Fruit fly (Drosophila melanogaster): ENCODE data around the gene TwdlY.
A peak's percentile ranks its signal among the peaks of the same experiment; 100 is the strongest.

The TwdlY gene

DNA sequence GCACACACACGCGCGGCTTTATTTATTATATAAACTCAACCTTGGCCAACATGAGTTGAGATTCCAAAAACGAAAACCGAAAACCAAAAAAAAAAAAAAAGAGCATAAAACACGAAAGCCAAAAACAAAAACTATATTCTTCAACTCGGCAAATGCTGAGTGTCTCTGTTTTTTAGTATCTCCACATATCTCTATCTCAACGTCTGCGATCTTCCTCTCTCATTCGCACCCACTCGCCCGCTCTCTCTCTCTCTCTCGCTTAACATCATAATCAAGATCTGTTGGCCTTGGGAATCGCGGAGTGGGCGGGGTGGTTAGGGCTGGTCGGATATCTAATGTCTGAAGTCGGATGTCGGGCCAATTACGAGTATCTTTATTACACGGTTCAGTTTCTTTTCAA is 45.5 kb downstream of the TwdlY start (continued):
- peak; percentile 75 for TF ChIP-seq sd (tag; optimal IDR thresholded peaks at IDR 0.05)
- TF ChIP-seq Lpt (GFP tag; optimal IDR thresholded peaks at IDR 0.05), result no peak
- no peak for TF ChIP-seq Sox100B (GFP tag; optimal IDR thresholded peaks at IDR 0.05)
- TF ChIP-seq CG10321 (GFP tag; IDR thresholded peaks at IDR 0.05), result no peak
- TF ChIP-seq nerfin-2 (GFP tag; IDR thresholded peaks at IDR 0.05; ENCODE audit: partially characterized antibody), result no peak
- no peak for TF ChIP-seq CG4424 (GFP tag; optimal IDR thresholded peaks at IDR 0.05)
- TF ChIP-seq Dek (tag; optimal IDR thresholded peaks at IDR 0.05), result no peak
- TF ChIP-seq scrt (GFP tag; optimal IDR thresholded peaks at IDR 0.05), result no peak
- no peak for TF ChIP-seq CG16813 (GFP tag; IDR thresholded peaks at IDR 0.05; ENCODE audit: partially characterized antibody)
- peak; percentile 53 for TF ChIP-seq abd-A (tag; optimal IDR thresholded peaks at IDR 0.05)
- no peak for TF ChIP-seq Gsc (GFP tag; IDR thresholded peaks at IDR 0.05)
- TF ChIP-seq C15 (GFP tag; IDR thresholded peaks at IDR 0.05), result no peak
- TF ChIP-seq CG7271 (tag; optimal IDR thresholded peaks at IDR 0.05), result no peak
- TF ChIP-seq Hey (tag; optimal IDR thresholded peaks at IDR 0.05), result no peak
- peak; percentile 16 for TF ChIP-seq Hmr (GFP tag; optimal IDR thresholded peaks at IDR 0.05)
- no peak for TF ChIP-seq trh (GFP tag; optimal IDR thresholded peaks at IDR 0.05)

DNA sequence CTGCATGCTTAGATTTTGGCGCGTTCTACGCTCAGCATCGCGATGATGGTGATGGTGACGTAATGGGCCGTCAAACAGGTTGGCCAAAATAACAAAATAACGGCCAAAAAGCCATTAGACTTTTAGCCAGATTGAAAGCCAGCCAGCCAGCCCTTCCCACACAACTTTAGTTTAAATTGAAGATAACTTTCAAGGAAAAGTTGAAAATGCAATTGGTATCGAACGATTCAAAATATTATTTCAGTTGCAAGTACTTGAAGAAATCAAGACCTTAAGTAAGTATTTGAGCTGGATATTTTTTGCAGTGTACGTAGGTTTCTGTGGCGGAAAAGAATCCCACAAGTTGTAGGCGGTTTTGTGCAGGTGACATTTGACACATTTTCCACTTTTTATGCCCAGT is 46.3 kb downstream of the TwdlY start:
- TF ChIP-seq CG9727 (GFP tag; optimal IDR thresholded peaks at IDR 0.05) (no peak), emc (GFP tag; optimal IDR thresholded peaks at IDR 0.05) (no peak), CG31365 (tag; optimal IDR thresholded peaks at IDR 0.05) (no peak), Abd-B (GFP tag; optimal IDR thresholded peaks at IDR 0.05) (no peak), CG11504 (tag; optimal IDR thresholded peaks at IDR 0.05) (peak; percentile 37), CG17802 (tag; optimal IDR thresholded peaks at IDR 0.05) (peak; percentile 11), Hr39 (optimal IDR thresholded peaks at IDR 0.05) (no peak), CG11247 (GFP tag; IDR thresholded peaks at IDR 0.05) (no peak), sens (GFP tag) (peak; percentile 68), fd3F (GFP tag; optimal IDR thresholded peaks at IDR 0.05) (peak; percentile 16), CG14441 (GFP tag; IDR thresholded peaks at IDR 0.05) (0 out of 2 replicates have a peak, but pooled peaks have one; percentile 8), gro (GFP tag; optimal IDR thresholded peaks at IDR 0.05) (peak; percentile 65), chm (GFP tag; IDR thresholded peaks at IDR 0.05) (0 out of 2 replicates have a peak, but pooled peaks have one; percentile 9), br (optimal IDR thresholded peaks at IDR 0.05) (no peak), ind (GFP tag; optimal IDR thresholded peaks at IDR 0.05) (peak; percentile 9), Dref (GFP tag; IDR thresholded peaks at IDR 0.05) (no peak), Hr51 (GFP tag; optimal IDR thresholded peaks at IDR 0.05) (peak; percentile 21 to 45), her (GFP tag; optimal IDR thresholded peaks at IDR 0.05) (peak; percentile 13), CG9817 (tag; optimal IDR thresholded peaks at IDR 0.05) (no peak), z (GFP tag; IDR thresholded peaks at IDR 0.05) (no peak), CG12236 (GFP tag; optimal IDR thresholded peaks at IDR 0.05) (no peak), gce (GFP tag; IDR thresholded peaks at IDR 0.05) (no peak), Oli (tag; optimal IDR thresholded peaks at IDR 0.05) (peak; percentile 8), CG2129 (GFP tag; IDR thresholded peaks at IDR 0.05; ENCODE audit: partially characterized antibody) (no peak), seq (GFP tag; IDR thresholded peaks at IDR 0.05) (peak; percentile 27; the same call in 1 of the 2 replicates), p53 (GFP tag; optimal IDR thresholded peaks at IDR 0.05) (no peak), Asciz (GFP tag; optimal IDR thresholded peaks at IDR 0.05) (no peak), chif (GFP tag; optimal IDR thresholded peaks at IDR 0.05) (peak in 1 of 2 experiments; percentile 22), Dip3 (GFP tag; optimal IDR thresholded peaks at IDR 0.05) (peak; percentile 41), CG43689 (GFP tag; IDR thresholded peaks at IDR 0.05) (no peak), CG1024 (GFP tag; IDR thresholded peaks at IDR 0.05) (no peak), eyg (GFP tag; optimal IDR thresholded peaks at IDR 0.05) (peak; percentile 42), CG15269 (tag; optimal IDR thresholded peaks at IDR 0.05) (peak; percentile 51), Awh (GFP tag; IDR thresholded peaks at IDR 0.05) (no peak), ranshi (GFP tag; IDR thresholded peaks at IDR 0.05) (no peak), insv (GFP tag; optimal IDR thresholded peaks at IDR 0.05) (no peak)

Data from whole organism, embryonic.